Worm (Caenorhabditis elegans) whole organism, L4 larva: ENCODE data around the gene nhr-182.

Experiments used
- ZK546.5 ChIP-seq, 2 experiments: sonication (generic microtip); optimal IDR thresholded peaks; 2 replicates each; lab custom pipeline; 2017; ENCODE audit warnings: missing biosample characterization in 2 of 2, missing genetic modification characterization in 2 of 2
- ama-1 ChIP-seq: fragments of 150-350 bp; optimal IDR thresholded peaks from 2 replicates; lab custom pipeline; 2014; ENCODE audit warnings: inconsistent platforms, mixed read lengths
- arid-1 ChIP-seq: fragments of 200-800 bp; sonication (Bioruptor generic); conservative IDR thresholded peaks from 2 replicates; pipeline ENCODE4 v1.3.6; 2022; ENCODE audit warnings: missing genetic modification reagents, missing genetic modification characterization, missing compliant biosample characterization
- ceh-20 ChIP-seq: fragments of 200-800 bp; sonication (Bioruptor generic); IDR thresholded peaks from 2 replicates; pipeline ENCODE4 v1.3.6; 2022; ENCODE audit warnings: missing genetic modification reagents, missing genetic modification characterization, missing compliant biosample characterization
- daf-12 ChIP-seq: fragments of 150-350 bp; optimal IDR thresholded peaks from 2 replicates; lab custom pipeline; 2014; ENCODE audit warnings: missing biosample characterization, missing genetic modification reagents, missing genetic modification characterization
- jun-1 ChIP-seq: fragments of 150-350 bp; optimal IDR thresholded peaks from 2 replicates; lab custom pipeline; 2014; ENCODE audit warnings: missing biosample characterization, missing genetic modification reagents, missing genetic modification characterization
- lin-29 ChIP-seq: fragments of 200-800 bp; sonication (Bioruptor generic); IDR thresholded peaks from 2 replicates; pipeline ENCODE4 v1.3.6; 2022; ENCODE audit warnings: missing genetic modification reagents, missing genetic modification characterization, missing compliant biosample characterization
- nhr-10 ChIP-seq: fragments of 150-350 bp; optimal IDR thresholded peaks from 2 replicates; lab custom pipeline; 2014; ENCODE audit warnings: missing biosample characterization, missing genetic modification characterization
- nhr-237 ChIP-seq: sonication (generic microtip); optimal IDR thresholded peaks from 2 replicates; lab custom pipeline; 2017; ENCODE audit warnings: missing biosample characterization, missing genetic modification characterization
- nhr-25 ChIP-seq: sonication (generic microtip); optimal IDR thresholded peaks from 2 replicates; lab custom pipeline; 2017; ENCODE audit warnings: missing genetic modification characterization, mild to moderate bottlenecking, missing compliant biosample characterization, antibody characterized with exemption, moderate library complexity, borderline replicate concordance; ENCODE audit not compliant: insufficient read depth
- snpc-4 ChIP-seq: fragments of 150-350 bp; optimal IDR thresholded peaks from 2 replicates; lab custom pipeline; 2014; ENCODE audit warnings: missing biosample characterization, missing genetic modification characterization
- unc-130 ChIP-seq: sonication (generic microtip); optimal IDR thresholded peaks from 2 replicates; lab custom pipeline; 2016; ENCODE audit warnings: missing genetic modification reagents, missing genetic modification characterization, missing compliant biosample characterization
- ztf-11 ChIP-seq: fragments of 150-350 bp; optimal IDR thresholded peaks from 2 replicates; lab custom pipeline; 2014; ENCODE audit warnings: missing biosample characterization, missing genetic modification characterization

- no peak for TF ChIP-seq daf-12 (tag; lab: Kevin White, UChicago)
- no peak for TF ChIP-seq arid-1 (GFP tag; lab: Robert Waterston, UW)
- TF ChIP-seq nhr-237 (tag; lab: Kevin White, UChicago) = no peak
- no peak for TF ChIP-seq ceh-20
- no peak for TF ChIP-seq unc-130 (GFP tag; lab: Kevin White, UChicago)
- no peak for TF ChIP-seq ztf-11
- no peak for TF ChIP-seq jun-1 (tag; lab: Kevin White, UChicago)
- no peak for TF ChIP-seq snpc-4 (tag; lab: Kevin White, UChicago)
- no peak for TF ChIP-seq ZK546.5 (tag; optimal IDR thresholded peaks at IDR 0.05; lab: Kevin White, UChicago)
- TF ChIP-seq nhr-25 (tag; lab: Kevin White, UChicago) = no peak
- no peak for TF ChIP-seq lin-29
- TF ChIP-seq nhr-10 (tag; lab: Kevin White, UChicago) = no peak
- no peak for TF ChIP-seq ama-1 (lab: Kevin White, UChicago)
These were observed 45.2 kb downstream of the nhr-182 start, which contains the start of gene nhr-184 for ce11 chrV:2214428-2215038.
